Worm (Caenorhabditis elegans) whole organism, L1 larva: ENCODE data around the gene pafo-1.

Experiments used
- C04F5.9 ChIP-seq: sonication (generic microtip); optimal IDR thresholded peaks from 2 replicates; lab custom pipeline; 2016; ENCODE audit warnings: missing genetic modification characterization, missing compliant biosample characterization
- F16B12.6 ChIP-seq: fragments of 150-350 bp; optimal IDR thresholded peaks from 2 replicates; lab custom pipeline; 2014; ENCODE audit warnings: missing biosample characterization, missing genetic modification characterization
- aha-1 ChIP-seq: fragments of 150-350 bp; optimal IDR thresholded peaks from 2 replicates; lab custom pipeline; 2014; ENCODE audit warnings: missing biosample characterization, missing genetic modification characterization
- alr-1 ChIP-seq: fragments of 200-800 bp; sonication (Bioruptor generic); optimal IDR thresholded peaks from 2 replicates; lab custom pipeline; 2018; ENCODE audit warnings: borderline replicate concordance, mild to moderate bottlenecking, missing genetic modification characterization, missing compliant biosample characterization
- ama-1 ChIP-seq: fragments of 150-350 bp; optimal IDR thresholded peaks from 2 replicates; lab custom pipeline; 2014
- ceh-63 ChIP-seq: fragments of 200-800 bp; sonication (Bioruptor generic); optimal IDR thresholded peaks from 2 replicates; lab custom pipeline; 2018; ENCODE audit warnings: mild to moderate bottlenecking, missing genetic modification characterization, missing compliant biosample characterization
- ceh-82 ChIP-seq, 3 experiments: fragments of 150-350 bp in 1 of 3; sonication (generic microtip) in 2 of 3; optimal IDR thresholded peaks; 2 replicates each; lab custom pipeline; 2014 to 2017; ENCODE audit warnings: missing biosample characterization in 3 of 3, missing genetic modification characterization in 3 of 3
- ces-1 ChIP-seq: fragments of 150-350 bp; optimal IDR thresholded peaks from 2 replicates; lab custom pipeline; 2014; ENCODE audit warnings: missing biosample characterization, missing genetic modification reagents, missing genetic modification characterization
- dsc-1 ChIP-seq: sonication (generic microtip); optimal IDR thresholded peaks from 2 replicates; lab custom pipeline; 2016; ENCODE audit warnings: mild to moderate bottlenecking, missing genetic modification characterization, missing compliant biosample characterization
- efl-1 ChIP-seq, 4 experiments: fragments of 150-350 bp; optimal IDR thresholded peaks in 3 of 4; peaks in 1 of 4; 1 replicate in 1 of 4; 2 replicates in 3 of 4; lab custom pipeline; 2014; ENCODE audit warnings: missing biosample characterization in 2 of 4, missing genetic modification characterization in 2 of 4, missing genetic modification reagents in 2 of 4
- efl-3 ChIP-seq: fragments of 200-800 bp; sonication (Bioruptor generic); optimal IDR thresholded peaks from 2 replicates; lab custom pipeline; 2018; ENCODE audit warnings: mild to moderate bottlenecking, missing genetic modification characterization, missing compliant biosample characterization
- egl-13 ChIP-seq: sonication (generic microtip); optimal IDR thresholded peaks from 2 replicates; lab custom pipeline; 2016; ENCODE audit warnings: missing genotype, missing genetic modification reagents, missing genetic modification characterization, missing compliant biosample characterization
- elt-2 ChIP-seq: sonication (generic microtip); optimal IDR thresholded peaks from 2 replicates; lab custom pipeline; 2016; ENCODE audit warnings: missing genetic modification characterization, mild to moderate bottlenecking, inconsistent platforms, missing compliant biosample characterization, missing genetic modification reagents
- elt-3 ChIP-seq, 6 experiments: fragments of 150-350 bp in 1 of 6; sonication (generic microtip); optimal IDR thresholded peaks; 2 replicates each; lab custom pipeline; 2017 to 2018; ENCODE audit warnings: missing biosample characterization in 6 of 6, missing genetic modification characterization in 6 of 6, inconsistent platforms in 1 of 6
- fkh-10 ChIP-seq: sonication (generic microtip); optimal IDR thresholded peaks from 2 replicates; lab custom pipeline; 2017; ENCODE audit warnings: missing biosample characterization, missing genetic modification reagents, missing genetic modification characterization
- fkh-4 ChIP-seq: sonication (generic microtip); optimal IDR thresholded peaks from 2 replicates; lab custom pipeline; 2016; ENCODE audit warnings: missing compliant biosample characterization, missing genetic modification characterization, borderline replicate concordance
- fkh-8 ChIP-seq: sonication (generic microtip); optimal IDR thresholded peaks from 2 replicates; lab custom pipeline; 2016; ENCODE audit warnings: mild to moderate bottlenecking, missing genetic modification characterization, missing compliant biosample characterization
- hlh-17 ChIP-seq: fragments of 200-800 bp; sonication (Bioruptor generic); optimal IDR thresholded peaks from 2 replicates; lab custom pipeline; 2018; ENCODE audit warnings: missing genetic modification characterization, mild to moderate bottlenecking, missing compliant biosample characterization, moderate library complexity, borderline replicate concordance
- hlh-4 ChIP-seq: sonication (generic microtip); optimal IDR thresholded peaks from 2 replicates; lab custom pipeline; 2016; ENCODE audit warnings: mild to moderate bottlenecking, missing genetic modification characterization, missing compliant biosample characterization
- hpl-2 ChIP-seq: fragments of 150-350 bp; optimal IDR thresholded peaks from 2 replicates; lab custom pipeline; 2014; ENCODE audit warnings: missing biosample characterization, missing genetic modification reagents, missing genetic modification characterization
- irx-1 ChIP-seq: sonication (generic microtip); optimal IDR thresholded peaks from 2 replicates; lab custom pipeline; 2016; ENCODE audit warnings: missing genetic modification characterization, missing compliant biosample characterization
- isw-1 ChIP-seq: fragments of 200-800 bp; sonication (Bioruptor generic); IDR thresholded peaks from 2 replicates; pipeline ENCODE4 v1.3.6; 2022; ENCODE audit warnings: missing genetic modification characterization, missing compliant biosample characterization
- jun-1 ChIP-seq: fragments of 150-350 bp; optimal IDR thresholded peaks from 2 replicates; lab custom pipeline; 2014; ENCODE audit warnings: missing biosample characterization, missing genetic modification reagents, missing genetic modification characterization
- lin-13 ChIP-seq: fragments of 150-350 bp; optimal IDR thresholded peaks from 2 replicates; lab custom pipeline; 2014; ENCODE audit warnings: missing biosample characterization, missing genetic modification reagents, missing genetic modification characterization
- lin-14 ChIP-seq: fragments of 200-800 bp; sonication (Bioruptor generic); optimal IDR thresholded peaks from 2 replicates; lab custom pipeline; 2018; ENCODE audit warnings: mild to moderate bottlenecking, missing genetic modification characterization, moderate library complexity, missing compliant biosample characterization
- lin-15B ChIP-seq: fragments of 150-350 bp; sonication (generic microtip); optimal IDR thresholded peaks from 3 replicates; lab custom pipeline; 2014; ENCODE audit warnings: missing biosample characterization, missing genetic modification characterization
- lin-35 ChIP-seq, 2 experiments: fragments of 150-350 bp; optimal IDR thresholded peaks; 2 replicates each; lab custom pipeline; 2014; ENCODE audit warnings: missing biosample characterization in 2 of 2, missing genetic modification characterization in 2 of 2, missing genetic modification reagents in 2 of 2
- lsy-2 ChIP-seq, 2 experiments: fragments of 150-350 bp; optimal IDR thresholded peaks; 2 replicates each; lab custom pipeline; 2014; ENCODE audit warnings: missing biosample characterization in 2 of 2, missing genetic modification characterization in 2 of 2
- mab-9 ChIP-seq: fragments of 200-800 bp; sonication (Bioruptor generic); IDR thresholded peaks from 2 replicates; pipeline ENCODE4 v1.3.6; 2022; ENCODE audit warnings: missing genetic modification reagents, missing genetic modification characterization, missing compliant biosample characterization
- mdl-1 ChIP-seq, 2 experiments: fragments of 150-350 bp; optimal IDR thresholded peaks; 2 replicates each; lab custom pipeline; 2014 to 2017; ENCODE audit warnings: missing biosample characterization in 2 of 2, missing genetic modification characterization in 2 of 2, inconsistent platforms in 1 of 2
- mep-1 ChIP-seq: fragments of 150-350 bp; optimal IDR thresholded peaks from 2 replicates; lab custom pipeline; 2014; ENCODE audit warnings: missing biosample characterization, missing genetic modification characterization
- nhr-19 ChIP-seq: fragments of 200-800 bp; sonication (Bioruptor generic); conservative IDR thresholded peaks from 2 replicates; pipeline ENCODE4 v1.3.6; 2022; ENCODE audit warnings: missing genetic modification characterization, missing compliant biosample characterization
- nhr-20 ChIP-seq: sonication (generic microtip); optimal IDR thresholded peaks from 2 replicates; lab custom pipeline; 2016; ENCODE audit warnings: mild to moderate bottlenecking, missing genetic modification characterization, missing compliant biosample characterization
- nhr-28 ChIP-seq: fragments of 150-350 bp; optimal IDR thresholded peaks from 2 replicates; lab custom pipeline; 2014; ENCODE audit warnings: missing biosample characterization, missing genetic modification characterization
- nhr-47 ChIP-seq: sonication (generic microtip); optimal IDR thresholded peaks from 2 replicates; lab custom pipeline; 2016; ENCODE audit warnings: mild to moderate bottlenecking, missing genetic modification characterization, moderate library complexity, missing compliant biosample characterization
- nhr-71 ChIP-seq: sonication (generic microtip); optimal IDR thresholded peaks from 2 replicates; lab custom pipeline; 2016; ENCODE audit warnings: mild to moderate bottlenecking, missing genetic modification characterization, moderate library complexity, missing compliant biosample characterization
- nhr-76 ChIP-seq: sonication (generic microtip); optimal IDR thresholded peaks from 2 replicates; lab custom pipeline; 2017; ENCODE audit warnings: missing biosample characterization, missing genetic modification characterization
- nhr-84 ChIP-seq: sonication (generic microtip); optimal IDR thresholded peaks from 2 replicates; lab custom pipeline; 2017; ENCODE audit warnings: missing biosample characterization, missing genetic modification characterization
- nhr-85 ChIP-seq: sonication (generic microtip); peaks from one replicate; lab custom pipeline; 2016; ENCODE audit warnings: missing genetic modification characterization, inconsistent platforms, missing compliant biosample characterization
- rnt-1 ChIP-seq: sonication (generic microtip); optimal IDR thresholded peaks from 2 replicates; lab custom pipeline; 2016; ENCODE audit warnings: mild to moderate bottlenecking, missing genetic modification characterization, moderate library complexity, missing compliant biosample characterization
- skn-1 ChIP-seq: fragments of 150-350 bp; optimal IDR thresholded peaks from 2 replicates; lab custom pipeline; 2014; ENCODE audit warnings: missing biosample characterization, missing genetic modification characterization
- snpc-4 ChIP-seq: fragments of 150-350 bp; optimal IDR thresholded peaks from 2 replicates; lab custom pipeline; 2014; ENCODE audit warnings: missing biosample characterization, missing genetic modification characterization
- snu-23 ChIP-seq: sonication (generic microtip); optimal IDR thresholded peaks from 2 replicates; lab custom pipeline; 2016; ENCODE audit warnings: missing genetic modification characterization, missing compliant biosample characterization
- sox-4 ChIP-seq: sonication (generic microtip); optimal IDR thresholded peaks from 2 replicates; lab custom pipeline; 2016; ENCODE audit warnings: missing genetic modification characterization, missing compliant biosample characterization
- sptf-1 ChIP-seq: fragments of 150-350 bp; optimal IDR thresholded peaks from 2 replicates; lab custom pipeline; 2014; ENCODE audit warnings: missing biosample characterization, missing genetic modification characterization
- sup-37 ChIP-seq: fragments of 200-800 bp; sonication (Bioruptor generic); optimal IDR thresholded peaks from 2 replicates; lab custom pipeline; 2018; ENCODE audit warnings: mild to moderate bottlenecking, missing genetic modification characterization, missing compliant biosample characterization
- swsn-7 ChIP-seq: sonication (generic microtip); optimal IDR thresholded peaks from 2 replicates; lab custom pipeline; 2016; ENCODE audit warnings: missing genetic modification characterization, missing compliant biosample characterization
- tbx-2 ChIP-seq: sonication (generic microtip); optimal IDR thresholded peaks from 2 replicates; lab custom pipeline; 2016; ENCODE audit warnings: missing genetic modification characterization, missing compliant biosample characterization
- unc-130 ChIP-seq: fragments of 150-350 bp; optimal IDR thresholded peaks from 2 replicates; lab custom pipeline; 2017; ENCODE audit warnings: missing biosample characterization, missing genetic modification characterization, inconsistent platforms
- zag-1 ChIP-seq: fragments of 150-350 bp; optimal IDR thresholded peaks from 2 replicates; lab custom pipeline; 2014; ENCODE audit warnings: missing biosample characterization, missing genetic modification characterization
- zip-4 ChIP-seq: fragments of 200-800 bp; sonication (Bioruptor generic); optimal IDR thresholded peaks from 2 replicates; lab custom pipeline; 2018; ENCODE audit warnings: mild to moderate bottlenecking, missing genetic modification characterization, moderate library complexity, missing compliant biosample characterization
- ztf-11 ChIP-seq, 2 experiments: sonication (generic microtip); optimal IDR thresholded peaks; 2 replicates each; lab custom pipeline; 2016 to 2017; ENCODE audit warnings: missing genetic modification characterization in 2 of 2, missing biosample characterization in 1 of 2, missing compliant biosample characterization in 1 of 2

Gene pafo-1

DNA sequence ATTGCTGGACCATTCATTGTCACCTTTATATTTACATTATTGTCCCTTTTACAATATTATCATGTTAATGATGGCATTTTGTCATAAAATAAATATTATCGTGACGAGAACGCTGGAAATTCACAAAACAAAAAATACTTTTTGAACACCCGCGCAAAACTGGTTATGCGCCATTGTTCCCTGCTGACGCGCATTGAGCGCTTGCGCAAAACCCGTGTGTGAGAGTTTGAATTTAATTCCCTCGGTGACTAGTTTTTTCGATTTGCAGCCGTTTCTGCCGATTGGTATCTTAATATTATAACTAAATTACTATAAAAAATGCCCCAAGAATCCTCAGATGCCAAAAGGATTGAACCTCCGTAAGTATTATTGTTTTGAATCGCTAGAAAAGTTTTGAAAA is at the start of gene pafo-1:
Gene pafo-1 (plus strand): TSS at position 256 of the 400 bp plus-strand sequence.
- TF ChIP-seq zag-1 (tag; lab: Kevin White, UChicago) (no peak), sox-4 (tag; lab: Kevin White, UChicago) (peak; percentile 81), sup-37 (GFP tag; lab: Kevin White, UChicago) (peak; percentile 79), skn-1 (peak; percentile 92), nhr-76 (tag; lab: Kevin White, UChicago) (peak; percentile 43), hlh-17 (GFP tag; lab: Kevin White, UChicago) (no peak), hlh-4 (tag; lab: Kevin White, UChicago) (no peak), nhr-85 (tag; lab: Kevin White, UChicago) (peak; percentile 97), swsn-7 (tag; lab: Kevin White, UChicago) (peak; percentile 90), zip-4 (GFP tag; lab: Kevin White, UChicago) (peak; percentile 80), nhr-19 (peak; percentile 92), mab-9 (GFP tag; lab: Robert Waterston, UW) (peak; percentile 67), ces-1 (GFP tag; lab: Kevin White, UChicago) (no peak), C04F5.9 (tag; lab: Kevin White, UChicago) (peak; percentile 58), alr-1 (tag; lab: Kevin White, UChicago) (no peak), mdl-1 (tag; optimal IDR thresholded peaks at IDR 0.05; lab: Kevin White, UChicago) (peak in 1 of 2 experiments; percentile 78), dsc-1 (tag; lab: Kevin White, UChicago) (peak; percentile 94), snu-23 (peak; percentile 92), ceh-82 (tag; optimal IDR thresholded peaks at IDR 0.05; lab: Kevin White, UChicago) (peak; percentile 80 to 93 (median 92)), snpc-4 (tag; lab: Kevin White, UChicago) (peak; percentile 83), rnt-1 (peak; percentile 95), nhr-84 (tag; lab: Kevin White, UChicago) (no peak), elt-2 (tag; lab: Kevin White, UChicago) (peak; percentile 75), F16B12.6 (tag; lab: Kevin White, UChicago) (peak; percentile 67), lin-15B (tag; lab: Kevin White, UChicago) (peak; percentile 79), unc-130 (peak; percentile 91), nhr-47 (tag; lab: Kevin White, UChicago) (peak; percentile 95), jun-1 (peak; percentile 88), fkh-8 (tag; lab: Kevin White, UChicago) (peak; percentile 79), lsy-2 (tag; optimal IDR thresholded peaks at IDR 0.05; lab: Kevin White, UChicago) (peak; percentile 91 to 92), sptf-1 (tag; lab: Kevin White, UChicago) (no peak), ama-1 (lab: Kevin White, UChicago) (peak; percentile 13), elt-3 (tag; optimal IDR thresholded peaks at IDR 0.05; lab: Kevin White, UChicago) (peak in 2 of 6 experiments; percentile 79 to 80), isw-1 (GFP tag; lab: Robert Waterston, UW) (peak; percentile 89), egl-13 (tag; lab: Kevin White, UChicago) (peak; percentile 77), ceh-63 (GFP tag; lab: Kevin White, UChicago) (no peak), nhr-28 (no peak), irx-1 (peak; percentile 85), efl-3 (GFP tag; lab: Kevin White, UChicago) (peak; percentile 47), tbx-2 (tag; lab: Kevin White, UChicago) (peak; percentile 92), lin-35 (GFP tag; optimal IDR thresholded peaks at IDR 0.05; lab: Kevin White, UChicago) (peak; percentile 99), aha-1 (peak; percentile 56), hpl-2 (GFP tag; lab: Kevin White, UChicago) (no peak), mep-1 (tag; lab: Kevin White, UChicago) (peak; percentile 95), ztf-11 (tag; optimal IDR thresholded peaks at IDR 0.05; lab: Kevin White, UChicago) (peak in 1 of 2 experiments; percentile 79), efl-1 (optimal IDR thresholded peaks at IDR 0.05; lab: Kevin White, UChicago) (peak; percentile 98 to 99), efl-1 (GFP tag; optimal IDR thresholded peaks at IDR 0.05 in 1 of 2; lab: Kevin White, UChicago) (peak; percentile 99 to 100), fkh-4 (tag; lab: Kevin White, UChicago) (peak; percentile 28), nhr-20 (tag; lab: Kevin White, UChicago) (peak; percentile 92), nhr-71 (tag; lab: Kevin White, UChicago) (peak; percentile 95), lin-14 (GFP tag; lab: Kevin White, UChicago) (peak; percentile 84), fkh-10 (GFP tag; lab: Kevin White, UChicago) (peak; percentile 71), lin-13 (peak; percentile 87)
